Fruit fly (Drosophila melanogaster): ENCODE data around the gene homer.

dm6 chr2L:6692048-6692447 is 31.1 kb downstream of the homer start:
- TF ChIP-seq ttk (optimal IDR thresholded peaks at IDR 0.05) (no peak), Myc (optimal IDR thresholded peaks at IDR 0.05) (no peak), psq (optimal IDR thresholded peaks at IDR 0.05) (no peak), h (optimal IDR thresholded peaks at IDR 0.05) (no peak), Sin3A (optimal IDR thresholded peaks at IDR 0.05) (no peak), insv (optimal IDR thresholded peaks at IDR 0.05) (no peak)

All from Kc167 (cell line).